Fruit fly (Drosophila melanogaster): ENCODE measurements around the gene CG6686.

The CG6686 gene

dm6 chr2L:11970853-11971397 is 16.9 kb downstream of the CG6686 start (continued):
- TF ChIP-seq az2 (GFP tag; optimal IDR thresholded peaks at IDR 0.05) (no peak), HmgD (GFP tag; optimal IDR thresholded peaks at IDR 0.05) (peak; percentile 41), CG6765 (GFP tag; optimal IDR thresholded peaks at IDR 0.05) (no peak), HLH54F (GFP tag; optimal IDR thresholded peaks at IDR 0.05) (no peak), CG8281 (tag; optimal IDR thresholded peaks at IDR 0.05) (no peak), MTF-1 (GFP tag; optimal IDR thresholded peaks at IDR 0.05; ENCODE audit: borderline replicate concordance) (no peak), CG16815 (GFP tag; optimal IDR thresholded peaks at IDR 0.05) (no peak), PHDP (tag; optimal IDR thresholded peaks at IDR 0.05) (peak; percentile 33), Lpt (GFP tag; optimal IDR thresholded peaks at IDR 0.05) (no peak), Ptx1 (GFP tag; IDR thresholded peaks at IDR 0.05) (0 out of 2 replicates have a peak, but pooled peaks have one; percentile 34), CG4854 (GFP tag; optimal IDR thresholded peaks at IDR 0.05) (no peak), Stat92E (GFP tag; optimal IDR thresholded peaks at IDR 0.05) (no peak), p53 (GFP tag; optimal IDR thresholded peaks at IDR 0.05) (no peak), CG8290 (GFP tag; optimal IDR thresholded peaks at IDR 0.05) (no peak), CG8290 (tag; optimal IDR thresholded peaks at IDR 0.05) (peak in 1 of 2 experiments; percentile 65), dimm (GFP tag; IDR thresholded peaks at IDR 0.05) (no peak), gt (GFP tag; IDR thresholded peaks at IDR 0.05) (no peak), CG13123 (GFP tag; optimal IDR thresholded peaks at IDR 0.05) (no peak), BEAF-32 (GFP tag; optimal IDR thresholded peaks at IDR 0.05) (no peak), CG31224 (GFP tag; IDR thresholded peaks at IDR 0.05) (no peak), CG2875 (GFP tag; optimal IDR thresholded peaks at IDR 0.05) (no peak), zen2 (GFP tag; IDR thresholded peaks at IDR 0.05; ENCODE audit: partially characterized antibody) (no peak), CG11696 (GFP tag; IDR thresholded peaks at IDR 0.05) (0 out of 2 replicates have a peak, but pooled peaks have one; percentile 18), Neu2 (GFP tag; optimal IDR thresholded peaks at IDR 0.05; ENCODE audit: borderline replicate concordance) (no peak), CG12219 (GFP tag; optimal IDR thresholded peaks at IDR 0.05) (no peak), CG17359 (tag; optimal IDR thresholded peaks at IDR 0.05) (peak; percentile 3), Optix (GFP tag; IDR thresholded peaks at IDR 0.05) (0 out of 3 replicates have a peak, but pooled peaks have one; percentile 35), sqz (GFP tag; optimal IDR thresholded peaks at IDR 0.05) (no peak), danr (GFP tag; IDR thresholded peaks at IDR 0.05) (no peak), CG12744 (GFP tag; optimal IDR thresholded peaks at IDR 0.05) (no peak), Ets65A (GFP tag) (no peak), CG1603 (tag; optimal IDR thresholded peaks at IDR 0.05) (peak; percentile 9), CG14441 (GFP tag; IDR thresholded peaks at IDR 0.05) (0 out of 2 replicates have a peak, but pooled peaks have one; percentile 39), CG10979 (tag; optimal IDR thresholded peaks at IDR 0.05) (no peak), sr (GFP tag; IDR thresholded peaks at IDR 0.05) (no peak), CG17912 (GFP tag; optimal IDR thresholded peaks at IDR 0.05) (no peak), Eip74EF (GFP tag; optimal IDR thresholded peaks at IDR 0.05) (no peak), ham (GFP tag; IDR thresholded peaks at IDR 0.05) (no peak), unc-4 (GFP tag; IDR thresholded peaks at IDR 0.05; ENCODE audit: partially characterized antibody) (no peak), CG14014 (GFP tag; IDR thresholded peaks at IDR 0.05) (peak; percentile 39; the same call in 1 of the 2 replicates), CG32767 (GFP tag; IDR thresholded peaks at IDR 0.05) (no peak), CG18599 (GFP tag; optimal IDR thresholded peaks at IDR 0.05) (peak; percentile 40), nau (GFP tag; optimal IDR thresholded peaks at IDR 0.05) (no peak), Ada2b (GFP tag; IDR thresholded peaks at IDR 0.05) (no peak), hb (GFP tag; IDR thresholded peaks at IDR 0.05; ENCODE audit: partially characterized antibody) (no peak), Fer2 (tag; optimal IDR thresholded peaks at IDR 0.05) (no peak), BtbVII (GFP tag; optimal IDR thresholded peaks at IDR 0.05) (no peak), gro (GFP tag; optimal IDR thresholded peaks at IDR 0.05) (no peak), schlank (tag; optimal IDR thresholded peaks at IDR 0.05) (peak; percentile 17), E2f2 (GFP tag; IDR thresholded peaks at IDR 0.05) (no peak)

Measured in whole organism, embryonic.